Fruit fly (Drosophila melanogaster) whole organism, embryonic: ENCODE data around the gene BomT3.

Source experiments
- B-H1 ChIP-seq: fragments of 200-800 bp; sonication (Bioruptor generic); IDR thresholded peaks from 3 replicates; pipeline ENCODE4 v1.3.6; 2022; ENCODE audit warnings: missing biosample characterization, missing genetic modification characterization
- Bdp1 ChIP-seq: fragments of 200-800 bp; sonication (Bioruptor generic); optimal IDR thresholded peaks from 3 replicates; lab custom pipeline; 2016; ENCODE audit warnings: missing biosample characterization, missing genetic modification characterization
- Blimp-1 ChIP-seq: fragments of 200-800 bp; sonication (Bioruptor generic); optimal IDR thresholded peaks from 3 replicates; lab custom pipeline; 2018; ENCODE audit warnings: missing biosample characterization, missing genetic modification characterization, mild to moderate bottlenecking, moderate library complexity, missing genetic modification reagents
- CG1024 ChIP-seq: fragments of 200-800 bp; sonication (Bioruptor generic); IDR thresholded peaks from 2 replicates; pipeline ENCODE4 v1.3.6; 2022; ENCODE audit warnings: missing biosample characterization, missing genetic modification characterization
- CG10274 ChIP-seq: fragments of 200-800 bp; sonication (Bioruptor generic); optimal IDR thresholded peaks from 3 replicates; lab custom pipeline; 2017; ENCODE audit warnings: missing biosample characterization, mild to moderate bottlenecking, missing genetic modification characterization
- CG10321 ChIP-seq: fragments of 200-800 bp; sonication (Bioruptor generic); IDR thresholded peaks from 2 replicates; pipeline ENCODE4 v1.3.6; 2022; ENCODE audit warnings: missing biosample characterization, missing genetic modification characterization
- CG12071 ChIP-seq: fragments of 200-800 bp; sonication (Bioruptor generic); optimal IDR thresholded peaks from 3 replicates; lab custom pipeline; 2018; ENCODE audit warnings: missing biosample characterization, mild to moderate bottlenecking, missing genetic modification characterization
- CG13296 ChIP-seq: fragments of 200-800 bp; sonication (Bioruptor generic); optimal IDR thresholded peaks from 3 replicates; lab custom pipeline; 2018; ENCODE audit warnings: missing biosample characterization, mild to moderate bottlenecking, missing genetic modification characterization
- CG13424 ChIP-seq: fragments of 200-800 bp; sonication (Bioruptor generic); optimal IDR thresholded peaks from 2 replicates; lab custom pipeline; 2019; ENCODE audit warnings: missing biosample characterization, mild to moderate bottlenecking, missing genetic modification characterization, moderate library complexity
- CG14965 ChIP-seq: fragments of 200-800 bp; sonication (Bioruptor generic); optimal IDR thresholded peaks from 2 replicates; lab custom pipeline; 2016; ENCODE audit warnings: missing biosample characterization, missing genetic modification characterization, borderline replicate concordance
- CG18476 ChIP-seq: fragments of 200-800 bp; sonication (Bioruptor generic); optimal IDR thresholded peaks from 2 replicates; lab custom pipeline; 2016; ENCODE audit warnings: missing biosample characterization, mild to moderate bottlenecking, missing genetic modification characterization
- CG2116 ChIP-seq: fragments of 200-800 bp; sonication (Bioruptor generic); optimal IDR thresholded peaks from 3 replicates; lab custom pipeline; 2018; ENCODE audit warnings: missing biosample characterization, mild to moderate bottlenecking, missing genetic modification characterization
- CG2199 ChIP-seq: fragments of 200-800 bp; sonication (Bioruptor generic); IDR thresholded peaks from 3 replicates; pipeline ENCODE4 v1.3.6; 2022; ENCODE audit warnings: missing biosample characterization, missing genetic modification characterization
- CG2202 ChIP-seq: fragments of 200-800 bp; sonication (Bioruptor generic); optimal IDR thresholded peaks from 2 replicates; lab custom pipeline; 2018; ENCODE audit warnings: missing biosample characterization, mild to moderate bottlenecking, missing genetic modification characterization
- CG2712 ChIP-seq: fragments of 200-800 bp; optimal IDR thresholded peaks from 3 replicates; lab custom pipeline; 2019; ENCODE audit warnings: missing biosample characterization, mild to moderate bottlenecking, missing genetic modification characterization, moderate library complexity
- CG2875 ChIP-seq: fragments of 200-800 bp; sonication (Bioruptor generic); optimal IDR thresholded peaks from 2 replicates; lab custom pipeline; 2017; ENCODE audit warnings: missing biosample characterization, mild to moderate bottlenecking, missing genetic modification characterization, missing genetic modification reagents
- CG3281 ChIP-seq: fragments of 200-800 bp; sonication (Bioruptor generic); optimal IDR thresholded peaks from 3 replicates; lab custom pipeline; 2017; ENCODE audit warnings: missing biosample characterization, mild to moderate bottlenecking, missing genetic modification characterization
- CG4282 ChIP-seq: fragments of 200-800 bp; sonication (Bioruptor generic); optimal IDR thresholded peaks from 2 replicates; lab custom pipeline; 2016; ENCODE audit warnings: missing biosample characterization, missing genetic modification characterization
- CG4730 ChIP-seq: fragments of 200-800 bp; sonication (Bioruptor generic); IDR thresholded peaks from 2 replicates; pipeline ENCODE4 v1.3.6; 2022; ENCODE audit warnings: missing biosample characterization, missing genetic modification characterization
- CG6683 ChIP-seq: fragments of 200-800 bp; sonication (Bioruptor generic); optimal IDR thresholded peaks from 2 replicates; lab custom pipeline; 2017; ENCODE audit warnings: missing biosample characterization, mild to moderate bottlenecking, missing genetic modification characterization, missing genetic modification reagents
- CG7963 ChIP-seq: fragments of 200-800 bp; sonication (Bioruptor generic); IDR thresholded peaks from 3 replicates; pipeline ENCODE4 v1.3.6; 2022; ENCODE audit warnings: missing biosample characterization, missing genetic modification characterization; ENCODE audit not compliant: partially characterized antibody
- Camta ChIP-seq: fragments of 200-800 bp; sonication (Bioruptor generic); optimal IDR thresholded peaks from 2 replicates; lab custom pipeline; 2016; ENCODE audit warnings: missing biosample characterization, missing genetic modification characterization
- CrebB ChIP-seq: fragments of 200-800 bp; sonication (Bioruptor generic); optimal IDR thresholded peaks from 3 replicates; lab custom pipeline; 2018; ENCODE audit warnings: missing biosample characterization, mild to moderate bottlenecking, missing genetic modification characterization
- Dref ChIP-seq: fragments of 200-800 bp; sonication (Bioruptor generic); IDR thresholded peaks from 2 replicates; pipeline ENCODE4 v1.3.6; 2022; ENCODE audit warnings: missing biosample characterization, missing genetic modification characterization
- HHEX ChIP-seq: fragments of 200-800 bp; sonication (Bioruptor generic); optimal IDR thresholded peaks from 3 replicates; lab custom pipeline; 2017; ENCODE audit warnings: missing biosample characterization, mild to moderate bottlenecking, missing genetic modification characterization, missing genetic modification reagents
- Med ChIP-seq: fragments of 200-800 bp; sonication (Bioruptor generic); peaks from one replicate; lab custom pipeline; 2016; ENCODE audit warnings: missing biosample characterization, missing genetic modification characterization, mild to moderate bottlenecking, inconsistent platforms, moderate library complexity
- Pdp1 ChIP-seq, 2 experiments: fragments of 200-800 bp; sonication (Bioruptor generic); optimal IDR thresholded peaks; 3 replicates each; lab custom pipeline; 2016; ENCODE audit warnings: missing biosample characterization in 2 of 2, missing genetic modification characterization in 2 of 2, mild to moderate bottlenecking in 1 of 2, moderate library complexity in 1 of 2
- Sox100B ChIP-seq: fragments of 200-800 bp; sonication (Bioruptor generic); optimal IDR thresholded peaks from 3 replicates; lab custom pipeline; 2018; ENCODE audit warnings: missing biosample characterization, mild to moderate bottlenecking, missing genetic modification characterization
- Spps ChIP-seq: fragments of 200-800 bp; sonication (Bioruptor generic); optimal IDR thresholded peaks from 2 replicates; lab custom pipeline; 2018; ENCODE audit warnings: missing biosample characterization, mild to moderate bottlenecking, missing genetic modification characterization
- Xrp1 ChIP-seq: fragments of 200-800 bp; sonication (Bioruptor generic); IDR thresholded peaks from 2 replicates; pipeline ENCODE4 v1.3.6; 2022; ENCODE audit warnings: missing biosample characterization, missing genetic modification characterization
- aop ChIP-seq: fragments of 200-800 bp; sonication (Bioruptor generic); IDR thresholded peaks from 2 replicates; pipeline ENCODE4 v1.3.6; 2022; ENCODE audit warnings: missing biosample characterization, missing genetic modification characterization
- ap ChIP-seq: fragments of 200-800 bp; sonication (Bioruptor generic); IDR thresholded peaks from 2 replicates; pipeline ENCODE4 v1.3.6; 2022; ENCODE audit warnings: missing biosample characterization, missing genetic modification characterization
- bowl ChIP-seq: fragments of 200-800 bp; sonication (Bioruptor generic); IDR thresholded peaks from 2 replicates; pipeline ENCODE4 v1.3.6; 2022; ENCODE audit warnings: missing biosample characterization, missing genetic modification characterization
- bsh ChIP-seq, 2 experiments: fragments of 200-800 bp; sonication (Bioruptor generic); optimal IDR thresholded peaks; 2 replicates each; lab custom pipeline; 2017 to 2018; ENCODE audit warnings: mild to moderate bottlenecking in 2 of 2, missing biosample characterization in 2 of 2, missing genetic modification characterization in 2 of 2, moderate library complexity in 1 of 2
- chm ChIP-seq: fragments of 200-800 bp; sonication (Bioruptor generic); IDR thresholded peaks from 2 replicates; pipeline ENCODE4 v1.3.6; 2022; ENCODE audit warnings: missing biosample characterization, missing genetic modification characterization
- dpn ChIP-seq, 2 experiments: fragments of 200-800 bp; sonication (Bioruptor generic); optimal IDR thresholded peaks; 3 replicates each; lab custom pipeline; 2016; ENCODE audit warnings: missing biosample characterization in 2 of 2, missing genetic modification characterization in 2 of 2
- fd102C ChIP-seq: fragments of 200-800 bp; sonication (Bioruptor generic); optimal IDR thresholded peaks from 2 replicates; lab custom pipeline; 2018; ENCODE audit warnings: missing biosample characterization, mild to moderate bottlenecking, missing genetic modification characterization, moderate library complexity
- fd64A ChIP-seq: fragments of 200-800 bp; sonication (Bioruptor generic); optimal IDR thresholded peaks from 3 replicates; lab custom pipeline; 2018; ENCODE audit warnings: missing biosample characterization, mild to moderate bottlenecking, missing genetic modification characterization
- grn ChIP-seq: fragments of 200-800 bp; sonication (Bioruptor generic); optimal IDR thresholded peaks from 3 replicates; lab custom pipeline; 2017; ENCODE audit warnings: missing biosample characterization, missing genetic modification characterization
- kni ChIP-seq: fragments of 200-800 bp; sonication (Bioruptor generic); optimal IDR thresholded peaks from 3 replicates; lab custom pipeline; 2017; ENCODE audit warnings: mild to moderate bottlenecking, missing biosample characterization, missing genetic modification reagents, missing genetic modification characterization
- lola ChIP-seq, 3 experiments: fragments of >200 bp in 2 of 3; fragments of 200-800 bp in 1 of 3; sonication (Bioruptor generic) in 1 of 3; optimal IDR thresholded peaks; 2 replicates each; lab custom pipeline; 2017 to 2019; ENCODE audit warnings: missing biosample characterization in 3 of 3, missing genetic modification characterization in 3 of 3, mild to moderate bottlenecking in 1 of 3, moderate library complexity in 1 of 3
- nmo ChIP-seq: fragments of 200-800 bp; sonication (Bioruptor generic); optimal IDR thresholded peaks from 2 replicates; lab custom pipeline; 2018; ENCODE audit warnings: missing biosample characterization, mild to moderate bottlenecking, missing genetic modification characterization, moderate library complexity
- onecut ChIP-seq: fragments of 200-800 bp; sonication (Bioruptor generic); IDR thresholded peaks from 2 replicates; pipeline ENCODE4 v1.3.6; 2022; ENCODE audit warnings: missing biosample characterization, missing genetic modification characterization
- pum ChIP-seq: fragments of 200-800 bp; sonication (Bioruptor generic); optimal IDR thresholded peaks from 2 replicates; lab custom pipeline; 2016; ENCODE audit warnings: missing biosample characterization, missing genetic modification characterization
- row ChIP-seq: fragments of 200-800 bp; sonication (Bioruptor generic); IDR thresholded peaks from 3 replicates; pipeline ENCODE4 v1.3.6; 2022; ENCODE audit warnings: missing biosample characterization, missing genetic modification characterization
- sd ChIP-seq: fragments of 200-800 bp; sonication (Bioruptor generic); optimal IDR thresholded peaks from 3 replicates; lab custom pipeline; 2018; ENCODE audit warnings: missing biosample characterization, mild to moderate bottlenecking, missing genetic modification characterization, moderate library complexity
- stwl ChIP-seq: fragments of 200-800 bp; sonication (Bioruptor generic); optimal IDR thresholded peaks from 3 replicates; lab custom pipeline; 2018; ENCODE audit warnings: missing biosample characterization, mild to moderate bottlenecking, missing genetic modification characterization, moderate library complexity
- tin ChIP-seq: fragments of 200-800 bp; sonication (Bioruptor generic); optimal IDR thresholded peaks from 3 replicates; lab custom pipeline; 2016; ENCODE audit warnings: missing biosample characterization, missing genetic modification characterization
- ttk ChIP-seq: fragments of 200-800 bp; sonication (Bioruptor generic); IDR thresholded peaks from 2 replicates; pipeline ENCODE4 v2.1.2; 2022; ENCODE audit warnings: missing biosample characterization, missing genetic modification characterization

The BomT3 gene

dm6 chr3R:22067235-22067634 is 19.0 kb downstream of the BomT3 start (continued):
- TF ChIP-seq Bdp1 (GFP tag; lab: Kevin White, UChicago) (no peak), HHEX (GFP tag; lab: Kevin White, UChicago) (no peak), CG1024 (GFP tag; lab: Robert Waterston, UW) (no peak), row (GFP tag; lab: Robert Waterston, UW) (no peak), bowl (GFP tag; lab: Robert Waterston, UW) (no peak), bsh (GFP tag; optimal IDR thresholded peaks at IDR 0.05; lab: Kevin White, UChicago) (peak in 1 of 2 experiments; percentile 6), CG12071 (GFP tag; lab: Kevin White, UChicago) (peak; percentile 54), dpn (GFP tag; optimal IDR thresholded peaks at IDR 0.05; lab: Kevin White, UChicago) (no peak), lola (GFP tag; optimal IDR thresholded peaks at IDR 0.05; lab: Kevin White, UChicago) (no peak), aop (GFP tag; lab: Robert Waterston, UW) (no peak), CG4730 (no peak), onecut (no peak), ap (GFP tag; lab: Robert Waterston, UW) (no peak), CG2116 (GFP tag; lab: Kevin White, UChicago) (no peak), CG10321 (GFP tag; lab: Robert Waterston, UW) (no peak)

dm6 chr3R:22066440-22066839 is 19.8 kb downstream of the BomT3 start:
- TF ChIP-seq Dref (GFP tag; lab: Robert Waterston, UW) (no peak), stwl (peak; percentile 33), CG6683 (GFP tag; lab: Kevin White, UChicago) (no peak), CG14965 (GFP tag; lab: Kevin White, UChicago) (no peak), Spps (tag; lab: Kevin White, UChicago) (peak; percentile 16), CG4282 (GFP tag; lab: Kevin White, UChicago) (no peak), Camta (GFP tag; lab: Kevin White, UChicago) (no peak), CG13424 (tag; lab: Kevin White, UChicago) (no peak), CG2202 (tag; lab: Kevin White, UChicago) (peak; percentile 14), bsh (GFP tag; optimal IDR thresholded peaks at IDR 0.05; lab: Kevin White, UChicago) (peak in 1 of 2 experiments; percentile 3), Pdp1 (GFP tag; optimal IDR thresholded peaks at IDR 0.05; lab: Kevin White, UChicago) (peak in 1 of 2 experiments; percentile 11), tin (GFP tag; lab: Kevin White, UChicago) (no peak), CG2712 (tag; lab: Kevin White, UChicago) (peak; percentile 7), Xrp1 (GFP tag; lab: Robert Waterston, UW) (0 out of 2 replicates have a peak, but pooled peaks have one; percentile 14), CG3281 (GFP tag; lab: Kevin White, UChicago) (peak; percentile 5), fd64A (GFP tag; lab: Kevin White, UChicago) (peak; percentile 14), Sox100B (GFP tag; lab: Kevin White, UChicago) (no peak), pum (GFP tag; lab: Kevin White, UChicago) (no peak), CG2199 (GFP tag; lab: Robert Waterston, UW) (0 out of 3 replicates have a peak, but pooled peaks have one; percentile 46), B-H1 (GFP tag; lab: Robert Waterston, UW) (no peak), CG13296 (GFP tag; lab: Kevin White, UChicago) (no peak), ttk (no peak), CG2875 (GFP tag; lab: Kevin White, UChicago) (no peak), grn (GFP tag; lab: Kevin White, UChicago) (peak; percentile 2), CG7963 (GFP tag; lab: Robert Waterston, UW) (no peak), CG18476 (GFP tag; lab: Kevin White, UChicago) (no peak), CrebB (tag; lab: Kevin White, UChicago) (no peak), Med (GFP tag; lab: Kevin White, UChicago) (peak; percentile 12), sd (no peak), kni (no peak), nmo (GFP tag; lab: Kevin White, UChicago) (no peak), chm (GFP tag; lab: Robert Waterston, UW) (peak; percentile 38; the same call in 1 of the 2 replicates), CG10274 (GFP tag; lab: Kevin White, UChicago) (peak; percentile 23), Blimp-1 (peak; percentile 8), fd102C (GFP tag; lab: Kevin White, UChicago) (no peak)
